Fruit fly (Drosophila melanogaster) whole organism, prepupa: ENCODE results near the gene puc.

Experiments used
- CG10631 ChIP-seq: fragments of 200-800 bp; sonication (Bioruptor generic); optimal IDR thresholded peaks from 2 replicates; lab custom pipeline; 2016; ENCODE audit warnings: missing biosample characterization, missing genetic modification characterization
- CG10669 ChIP-seq: fragments of 200-800 bp; sonication (Bioruptor generic); optimal IDR thresholded peaks from 3 replicates; lab custom pipeline; 2018; ENCODE audit warnings: missing biosample characterization, mild to moderate bottlenecking, missing genetic modification characterization, moderate library complexity
- CG11294 ChIP-seq: fragments of 200-800 bp; sonication (Bioruptor generic); IDR thresholded peaks from 2 replicates; pipeline ENCODE4 v1.3.6; 2022; ENCODE audit warnings: missing biosample characterization, missing genetic modification characterization
- CG11762 ChIP-seq: fragments of 200-800 bp; sonication (Bioruptor generic); optimal IDR thresholded peaks from 3 replicates; lab custom pipeline; 2016; ENCODE audit warnings: missing biosample characterization, missing genetic modification characterization; ENCODE audit not compliant: insufficient read depth
- CG11902 ChIP-seq: fragments of 200-800 bp; sonication (Bioruptor generic); optimal IDR thresholded peaks from 3 replicates; lab custom pipeline; 2016; ENCODE audit warnings: missing biosample characterization, missing genetic modification characterization
- CG1621 ChIP-seq: fragments of 200-800 bp; sonication (Bioruptor generic); optimal IDR thresholded peaks from 3 replicates; lab custom pipeline; 2018; ENCODE audit warnings: missing biosample characterization, mild to moderate bottlenecking, missing genetic modification characterization
- CG16779 ChIP-seq: fragments of 200-800 bp; sonication (Bioruptor generic); optimal IDR thresholded peaks from 3 replicates; lab custom pipeline; 2017; ENCODE audit warnings: missing biosample characterization, mild to moderate bottlenecking, missing genetic modification characterization
- CG3032 ChIP-seq: fragments of 200-800 bp; optimal IDR thresholded peaks from 2 replicates; lab custom pipeline; 2019; ENCODE audit warnings: missing biosample characterization, mild to moderate bottlenecking, missing genetic modification characterization, moderate library complexity
- CG31627 ChIP-seq: fragments of 200-800 bp; sonication (Bioruptor generic); optimal IDR thresholded peaks from 3 replicates; lab custom pipeline; 2016; ENCODE audit warnings: missing biosample characterization, missing genetic modification characterization
- CG32006 ChIP-seq: fragments of 200-800 bp; sonication (Bioruptor generic); optimal IDR thresholded peaks from 3 replicates; lab custom pipeline; 2017; ENCODE audit warnings: missing biosample characterization, mild to moderate bottlenecking, missing genetic modification characterization
- CG34406 ChIP-seq: fragments of 200-800 bp; sonication (Bioruptor generic); optimal IDR thresholded peaks from 3 replicates; lab custom pipeline; 2016; ENCODE audit warnings: missing biosample characterization, missing genetic modification characterization
- CG4318 ChIP-seq: fragments of 200-800 bp; sonication (Bioruptor generic); optimal IDR thresholded peaks from 3 replicates; lab custom pipeline; 2017; ENCODE audit warnings: missing biosample characterization, mild to moderate bottlenecking, missing genetic modification characterization
- CG6163 ChIP-seq: fragments of 200-800 bp; sonication (Bioruptor generic); IDR thresholded peaks from 3 replicates; pipeline ENCODE4 v1.3.6; 2022; ENCODE audit warnings: missing biosample characterization, missing genetic modification characterization
- CG6276 ChIP-seq: fragments of 200-800 bp; sonication (Bioruptor generic); optimal IDR thresholded peaks from 2 replicates; lab custom pipeline; 2017; ENCODE audit warnings: missing biosample characterization, mild to moderate bottlenecking, missing genetic modification characterization
- CG6792 ChIP-seq: fragments of 200-800 bp; sonication (Bioruptor generic); optimal IDR thresholded peaks from 3 replicates; lab custom pipeline; 2016; ENCODE audit warnings: missing biosample characterization, missing genetic modification characterization
- CG6808 ChIP-seq: fragments of 200-800 bp; sonication (Bioruptor generic); optimal IDR thresholded peaks from 3 replicates; lab custom pipeline; 2017; ENCODE audit warnings: missing biosample characterization, missing genetic modification characterization, mild to moderate bottlenecking, moderate library complexity, missing genetic modification reagents
- CG6854 ChIP-seq: fragments of 200-800 bp; sonication (Bioruptor generic); optimal IDR thresholded peaks from 2 replicates; lab custom pipeline; 2017; ENCODE audit warnings: missing biosample characterization, mild to moderate bottlenecking, missing genetic modification characterization
- CG7368 ChIP-seq: fragments of 200-800 bp; sonication (Bioruptor generic); optimal IDR thresholded peaks from 3 replicates; lab custom pipeline; 2016; ENCODE audit warnings: missing biosample characterization, missing genetic modification characterization
- CG8119 ChIP-seq: fragments of 200-800 bp; sonication (Bioruptor generic); IDR thresholded peaks from 3 replicates; pipeline ENCODE4 v1.3.6; 2022; ENCODE audit warnings: missing biosample characterization, missing genetic modification characterization
- CG8319 ChIP-seq: fragments of 200-800 bp; sonication (Bioruptor generic); optimal IDR thresholded peaks from 3 replicates; lab custom pipeline; 2016; ENCODE audit warnings: missing biosample characterization, missing genetic modification characterization
- CG8632 ChIP-seq: fragments of 200-800 bp; sonication (Bioruptor generic); optimal IDR thresholded peaks from 3 replicates; lab custom pipeline; 2016; ENCODE audit warnings: missing biosample characterization, missing genetic modification characterization
- Eip75B ChIP-seq: fragments of 200-800 bp; sonication (Bioruptor generic); optimal IDR thresholded peaks from 3 replicates; lab custom pipeline; 2016; ENCODE audit warnings: missing biosample characterization, missing genetic modification characterization
- Eip93F ChIP-seq: fragments of 200-800 bp; sonication (Bioruptor generic); optimal IDR thresholded peaks from 2 replicates; lab custom pipeline; 2016; ENCODE audit warnings: missing biosample characterization, mild to moderate bottlenecking, missing genetic modification characterization
- Ets21C ChIP-seq: fragments of 200-800 bp; sonication (Bioruptor generic); optimal IDR thresholded peaks from 3 replicates; lab custom pipeline; 2016; ENCODE audit warnings: missing biosample characterization, missing genetic modification characterization
- Ets96B ChIP-seq: fragments of 200-800 bp; optimal IDR thresholded peaks from 2 replicates; lab custom pipeline; 2019; ENCODE audit warnings: missing biosample characterization, mild to moderate bottlenecking, missing genetic modification characterization, moderate library complexity
- Hr38 ChIP-seq: sonication (Bioruptor generic); optimal IDR thresholded peaks from 2 replicates; lab custom pipeline; 2016; ENCODE audit warnings: missing biosample characterization, missing genetic modification characterization
- Hr39 ChIP-seq: fragments of 200-800 bp; sonication (Bioruptor generic); optimal IDR thresholded peaks from 2 replicates; lab custom pipeline; 2016; ENCODE audit warnings: missing biosample characterization, missing genetic modification characterization
- Hr4 ChIP-seq: fragments of 200-800 bp; sonication (Bioruptor generic); optimal IDR thresholded peaks from 3 replicates; lab custom pipeline; 2016; ENCODE audit warnings: missing biosample characterization, missing genetic modification characterization
- Lpt ChIP-seq: fragments of 200-800 bp; sonication (Bioruptor generic); optimal IDR thresholded peaks from 3 replicates; lab custom pipeline; 2016; ENCODE audit warnings: missing biosample characterization, missing genetic modification characterization
- Met ChIP-seq: fragments of 200-800 bp; sonication (Bioruptor generic); optimal IDR thresholded peaks from 3 replicates; lab custom pipeline; 2016; ENCODE audit warnings: missing biosample characterization, missing genetic modification characterization
- Smox ChIP-seq: fragments of 200-800 bp; sonication (Bioruptor generic); optimal IDR thresholded peaks from 3 replicates; lab custom pipeline; 2016; ENCODE audit warnings: missing biosample characterization, missing genetic modification characterization
- Sox102F ChIP-seq: fragments of 200-800 bp; sonication (Bioruptor generic); optimal IDR thresholded peaks from 2 replicates; lab custom pipeline; 2016; ENCODE audit warnings: missing biosample characterization, mild to moderate bottlenecking, missing genetic modification characterization
- Sox14 ChIP-seq: fragments of 200-800 bp; sonication (Bioruptor generic); optimal IDR thresholded peaks from 3 replicates; lab custom pipeline; 2016; ENCODE audit warnings: missing biosample characterization, missing genetic modification characterization
- Sox15 ChIP-seq: fragments of 200-800 bp; sonication (Bioruptor generic); optimal IDR thresholded peaks from 3 replicates; lab custom pipeline; 2016; ENCODE audit warnings: missing biosample characterization, missing genetic modification characterization
- achi ChIP-seq: fragments of 200-800 bp; sonication (Bioruptor generic); optimal IDR thresholded peaks from 3 replicates; lab custom pipeline; 2016; ENCODE audit warnings: missing biosample characterization, missing genetic modification characterization
- dac ChIP-seq: fragments of 200-800 bp; sonication (Bioruptor generic); optimal IDR thresholded peaks from 2 replicates; lab custom pipeline; 2017; ENCODE audit warnings: missing biosample characterization, mild to moderate bottlenecking, missing genetic modification characterization
- dsx ChIP-seq: fragments of 200-800 bp; optimal IDR thresholded peaks from 3 replicates; lab custom pipeline; 2019; ENCODE audit warnings: missing biosample characterization, mild to moderate bottlenecking, missing genetic modification characterization, moderate library complexity; ENCODE audit not compliant: poor library complexity, severe bottlenecking
- eg ChIP-seq: fragments of 200-800 bp; sonication (Bioruptor generic); IDR thresholded peaks from 3 replicates; pipeline ENCODE4 v1.3.6; 2022; ENCODE audit warnings: missing biosample characterization, missing genetic modification characterization
- esn ChIP-seq: fragments of 200-800 bp; sonication (Bioruptor generic); optimal IDR thresholded peaks from 2 replicates; lab custom pipeline; 2016; ENCODE audit warnings: missing biosample characterization, mild to moderate bottlenecking, missing genetic modification characterization, moderate library complexity
- fd85E ChIP-seq: fragments of 200-800 bp; sonication (Bioruptor generic); optimal IDR thresholded peaks from 3 replicates; lab custom pipeline; 2016; ENCODE audit warnings: missing biosample characterization, missing genetic modification characterization
- fkh ChIP-seq: fragments of 200-800 bp; sonication (Bioruptor generic); optimal IDR thresholded peaks from 3 replicates; lab custom pipeline; 2017; ENCODE audit warnings: missing biosample characterization, mild to moderate bottlenecking, missing genetic modification characterization, moderate library complexity
- lz ChIP-seq: fragments of 200-800 bp; sonication (Bioruptor generic); optimal IDR thresholded peaks from 3 replicates; lab custom pipeline; 2016; ENCODE audit warnings: missing biosample characterization, missing genetic modification characterization
- net ChIP-seq: fragments of 200-800 bp; sonication (Bioruptor generic); optimal IDR thresholded peaks from 3 replicates; lab custom pipeline; 2016; ENCODE audit warnings: missing biosample characterization, missing genetic modification characterization
- pdm3 ChIP-seq: fragments of 200-800 bp; sonication (Bioruptor generic); optimal IDR thresholded peaks from 3 replicates; lab custom pipeline; 2016; ENCODE audit warnings: missing biosample characterization, missing genetic modification characterization
- salr ChIP-seq, 2 experiments: fragments of 200-800 bp; sonication (Bioruptor generic); optimal IDR thresholded peaks; 3 replicates each; lab custom pipeline; 2016 to 2018; ENCODE audit warnings: missing biosample characterization in 2 of 2, missing genetic modification characterization in 2 of 2, mild to moderate bottlenecking in 1 of 2
- spab ChIP-seq: fragments of 200-800 bp; sonication (Bioruptor generic); optimal IDR thresholded peaks from 2 replicates; lab custom pipeline; 2017; ENCODE audit warnings: missing biosample characterization, mild to moderate bottlenecking, missing genetic modification characterization, missing genetic modification reagents
- ss ChIP-seq, 2 experiments: fragments of 200-800 bp; sonication (Bioruptor generic); optimal IDR thresholded peaks; 2 replicates in 1 of 2; 3 replicates in 1 of 2; lab custom pipeline; 2017 to 2018; ENCODE audit warnings: mild to moderate bottlenecking in 2 of 2, missing biosample characterization in 2 of 2, missing genetic modification characterization in 2 of 2, moderate library complexity in 1 of 2
- svp ChIP-seq: fragments of 200-800 bp; sonication (Bioruptor generic); peaks from one replicate; lab custom pipeline; 2016; ENCODE audit warnings: missing biosample characterization, missing genetic modification characterization
- topi ChIP-seq: fragments of 200-800 bp; sonication (Bioruptor generic); optimal IDR thresholded peaks from 3 replicates; lab custom pipeline; 2016; ENCODE audit warnings: missing biosample characterization, missing genetic modification characterization
- vri ChIP-seq: fragments of 200-800 bp; sonication (Bioruptor generic); optimal IDR thresholded peaks from 3 replicates; lab custom pipeline; 2016; ENCODE audit warnings: missing biosample characterization, mild to moderate bottlenecking, missing genetic modification characterization

puc gene

dm6 chr3R:8119457-8120337, 14.6 kb downstream of the puc start:
- TF ChIP-seq ss (GFP tag; optimal IDR thresholded peaks at IDR 0.05; lab: Kevin White, UChicago) = peak; percentile 42 to 46
- TF ChIP-seq Eip75B (GFP tag; lab: Kevin White, UChicago) = peak; percentile 75
- peak; percentile 54 for TF ChIP-seq Sox14 (GFP tag; lab: Kevin White, UChicago)
- TF ChIP-seq CG8319 (GFP tag; lab: Kevin White, UChicago) = peak; percentile 50
- peak; percentile 70 for TF ChIP-seq pdm3 (GFP tag; lab: Kevin White, UChicago)
- peak; percentile 53 for TF ChIP-seq CG16779 (tag; lab: Kevin White, UChicago)
- TF ChIP-seq CG32006 (GFP tag; lab: Kevin White, UChicago) = peak; percentile 86
- peak; percentile 14 to 28 for TF ChIP-seq salr (GFP tag; optimal IDR thresholded peaks at IDR 0.05; lab: Kevin White, UChicago)
- TF ChIP-seq CG31627 = peak; percentile 62
- TF ChIP-seq CG11902 (GFP tag; lab: Kevin White, UChicago) = peak; percentile 68
- TF ChIP-seq spab = peak; percentile 54
- peak; percentile 78 for TF ChIP-seq Met (GFP tag; lab: Kevin White, UChicago)
- peak; percentile 76 for TF ChIP-seq CG8119 (GFP tag; lab: Robert Waterston, UW)
- peak; percentile 87 for TF ChIP-seq topi (GFP tag; lab: Kevin White, UChicago)
- no peak for TF ChIP-seq Hr38 (GFP tag; lab: Kevin White, UChicago)
- TF ChIP-seq dsx (GFP tag; lab: Kevin White, UChicago) = peak; percentile 60
- peak; percentile 70 for TF ChIP-seq lz
- no peak for TF ChIP-seq fd85E (GFP tag; lab: Kevin White, UChicago)
- TF ChIP-seq CG10669 = peak; percentile 59
- TF ChIP-seq CG11294 (GFP tag; lab: Robert Waterston, UW) = no peak
- TF ChIP-seq vri = peak; percentile 79
- TF ChIP-seq fkh (GFP tag; lab: Kevin White, UChicago) = peak; percentile 95
- peak; percentile 72 for TF ChIP-seq CG6792 (GFP tag; lab: Kevin White, UChicago)
- peak; percentile 72 for TF ChIP-seq CG6276 (GFP tag; lab: Kevin White, UChicago)
- peak; percentile 60 for TF ChIP-seq CG6808 (GFP tag; lab: Kevin White, UChicago)
- peak; percentile 43; the same call in 1 of the 3 replicates for TF ChIP-seq CG6163 (GFP tag; lab: Robert Waterston, UW)
- peak; percentile 19 for TF ChIP-seq CG11762 (GFP tag; lab: Kevin White, UChicago)
- TF ChIP-seq Lpt (GFP tag; lab: Kevin White, UChicago) = no peak
- peak; percentile 60 for TF ChIP-seq Sox15
- TF ChIP-seq Eip93F (GFP tag; lab: Kevin White, UChicago) = peak; percentile 86
- TF ChIP-seq CG10631 (GFP tag; lab: Kevin White, UChicago) = peak; percentile 73
- TF ChIP-seq Hr39 (GFP tag; lab: Kevin White, UChicago) = peak; percentile 54
- TF ChIP-seq dac (GFP tag; lab: Kevin White, UChicago) = peak; percentile 59
- peak; percentile 59; the same call in 2 of the 3 replicates for TF ChIP-seq eg (GFP tag; lab: Robert Waterston, UW)
- peak; percentile 77 for TF ChIP-seq achi (GFP tag; lab: Kevin White, UChicago)
- peak; percentile 62 for TF ChIP-seq CG3032
- TF ChIP-seq CG4318 = peak; percentile 78
- peak; percentile 76 for TF ChIP-seq Smox (GFP tag; lab: Kevin White, UChicago)
- peak; percentile 71 for TF ChIP-seq Ets96B (tag; lab: Kevin White, UChicago)
- TF ChIP-seq CG7368 (GFP tag; lab: Kevin White, UChicago) = peak; percentile 60
- peak; percentile 73 for TF ChIP-seq Sox102F (GFP tag; lab: Kevin White, UChicago)
- TF ChIP-seq CG8632 = peak; percentile 81
- TF ChIP-seq CG6854 (GFP tag; lab: Kevin White, UChicago) = peak; percentile 49
- TF ChIP-seq svp (GFP tag; lab: Kevin White, UChicago) = peak; percentile 93
- peak; percentile 34 for TF ChIP-seq Ets21C (GFP tag; lab: Kevin White, UChicago)
- peak; percentile 87 for TF ChIP-seq esn (GFP tag; lab: Kevin White, UChicago)
- TF ChIP-seq CG1621 (tag; lab: Kevin White, UChicago) = peak; percentile 34
- peak; percentile 82 for TF ChIP-seq Hr4 (GFP tag; lab: Kevin White, UChicago)
- peak; percentile 87 for TF ChIP-seq CG34406 (GFP tag; lab: Kevin White, UChicago)
- peak; percentile 60 for TF ChIP-seq net (GFP tag; lab: Kevin White, UChicago)
